Comparison of ENCODE assay signal across 4 worm cellular contexts in genomic region chrIV:6792380-6793309, ce11.
A peak's percentile ranks its signal among the peaks of the same experiment; 100 is the strongest.
TF ChIP-seq lines count a peak whose summit lies in the region.

No protein-coding gene starts in this region.

TF ChIP-seq in whole organism, L1 larva, 84 proteins besides CTCF, POLR2A, EP300 and RAD21 (continued from another document):
- TF ChIP-seq ceh-63 (GFP tag; optimal IDR thresholded peaks at IDR 0.05; lab: Kevin White, UChicago): no peak
- TF ChIP-seq fkh-10 (GFP tag; optimal IDR thresholded peaks at IDR 0.05; lab: Kevin White, UChicago): no peak
- TF ChIP-seq elt-2 (tag; optimal IDR thresholded peaks at IDR 0.05; lab: Kevin White, UChicago): peak; percentile 2
- peak; percentile 43 for TF ChIP-seq nhr-90 (tag; optimal IDR thresholded peaks at IDR 0.05; lab: Kevin White, UChicago; ENCODE audit: poor library complexity)
- no peak for TF ChIP-seq C16A3.4 (tag; optimal IDR thresholded peaks at IDR 0.05; lab: Kevin White, UChicago)
- TF ChIP-seq unc-62 (GFP tag; optimal IDR thresholded peaks at IDR 0.05; lab: Kevin White, UChicago): no peak
- TF ChIP-seq ets-5 (GFP tag; IDR thresholded peaks at IDR 0.05; lab: Robert Waterston, UW): no peak
- TF ChIP-seq nhr-20 (tag; optimal IDR thresholded peaks at IDR 0.05; lab: Kevin White, UChicago): peak; percentile 32
- no peak for TF ChIP-seq sox-4 (tag; optimal IDR thresholded peaks at IDR 0.05; lab: Kevin White, UChicago)
- TF ChIP-seq efl-3 (GFP tag; optimal IDR thresholded peaks at IDR 0.05; lab: Kevin White, UChicago): no peak
- no peak for TF ChIP-seq zip-4 (GFP tag; optimal IDR thresholded peaks at IDR 0.05; lab: Kevin White, UChicago)
- peak in 1 of 2 experiments; percentile 21 for TF ChIP-seq lin-35 (GFP tag; optimal IDR thresholded peaks at IDR 0.05; lab: Kevin White, UChicago)
- no peak for TF ChIP-seq unc-130 (tag; optimal IDR thresholded peaks at IDR 0.05; lab: Kevin White, UChicago)
- TF ChIP-seq zag-1 (tag; optimal IDR thresholded peaks at IDR 0.05; lab: Kevin White, UChicago): no peak
- no peak for TF ChIP-seq efl-1 (optimal IDR thresholded peaks at IDR 0.05; lab: Kevin White, UChicago)
- TF ChIP-seq efl-1 (GFP tag; optimal IDR thresholded peaks at IDR 0.05 in 1 of 2; lab: Kevin White, UChicago): no peak
- no peak for TF ChIP-seq ztf-4 (tag; optimal IDR thresholded peaks at IDR 0.05; lab: Kevin White, UChicago)
- TF ChIP-seq mdl-1 (tag; optimal IDR thresholded peaks at IDR 0.05; lab: Kevin White, UChicago): no peak
- no peak for TF ChIP-seq tbx-2 (tag; optimal IDR thresholded peaks at IDR 0.05; lab: Kevin White, UChicago)

TF ChIP-seq in whole organism, L2 larva, 48 proteins besides CTCF, POLR2A, EP300 and RAD21 (continued from another document):
- TF ChIP-seq nhr-11 (tag; optimal IDR thresholded peaks at IDR 0.05; lab: Kevin White, UChicago) (no peak), zag-1 (tag; optimal IDR thresholded peaks at IDR 0.05; lab: Kevin White, UChicago) (no peak), dmd-4 (tag; optimal IDR thresholded peaks at IDR 0.05; lab: Kevin White, UChicago) (no peak), nhr-12 (tag; optimal IDR thresholded peaks at IDR 0.05; lab: Kevin White, UChicago) (no peak), ceh-82 (tag; optimal IDR thresholded peaks at IDR 0.05; lab: Kevin White, UChicago) (no peak), mdl-1 (tag; optimal IDR thresholded peaks at IDR 0.05; lab: Kevin White, UChicago) (no peak), nhr-129 (tag; optimal IDR thresholded peaks at IDR 0.05; lab: Kevin White, UChicago) (no peak), peb-1 (tag; optimal IDR thresholded peaks at IDR 0.05; lab: Kevin White, UChicago) (no peak), lin-13 (GFP tag; optimal IDR thresholded peaks at IDR 0.05; lab: Kevin White, UChicago) (peak; percentile 18), crh-2 (tag; optimal IDR thresholded peaks at IDR 0.05; lab: Kevin White, UChicago) (peak; percentile 71), nhr-237 (tag; optimal IDR thresholded peaks at IDR 0.05; lab: Kevin White, UChicago) (no peak), nhr-21 (tag; optimal IDR thresholded peaks at IDR 0.05; lab: Kevin White, UChicago) (no peak)

TF ChIP-seq in whole organism, L4 larva, 104 proteins besides CTCF, POLR2A, EP300 and RAD21 (continued from another document and continues in another):
- TF ChIP-seq mes-2 (tag; optimal IDR thresholded peaks at IDR 0.05; lab: Kevin White, UChicago; ENCODE audit: poor library complexity, severe bottlenecking) (peak; percentile 29), fos-1 (tag; optimal IDR thresholded peaks at IDR 0.05; lab: Kevin White, UChicago) (no peak), zfp-2 (tag; optimal IDR thresholded peaks at IDR 0.05; lab: Kevin White, UChicago) (no peak), nhr-237 (tag; optimal IDR thresholded peaks at IDR 0.05; lab: Kevin White, UChicago) (no peak), ZK546.5 (tag; optimal IDR thresholded peaks at IDR 0.05; lab: Kevin White, UChicago) (no peak), ces-1 (GFP tag; optimal IDR thresholded peaks at IDR 0.05; lab: Kevin White, UChicago) (no peak), ceh-32 (tag; optimal IDR thresholded peaks at IDR 0.05; lab: Kevin White, UChicago; ENCODE audit: poor library complexity) (no peak), Y48G9A.11 (GFP tag; IDR thresholded peaks at IDR 0.05; lab: Robert Waterston, UW) (peak; percentile 66; the same call in 1 of the 2 replicates), dve-1 (tag; optimal IDR thresholded peaks at IDR 0.05; lab: Kevin White, UChicago; ENCODE audit: insufficient read depth) (peak; percentile 51), nhr-77 (tag; optimal IDR thresholded peaks at IDR 0.05; lab: Kevin White, UChicago) (no peak), saeg-2 (GFP tag; IDR thresholded peaks at IDR 0.05; lab: Robert Waterston, UW) (no peak), fkh-10 (GFP tag; optimal IDR thresholded peaks at IDR 0.05; lab: Kevin White, UChicago) (no peak), aha-1 (tag; lab: Kevin White, UChicago) (peak; percentile 73), nhr-111 (GFP tag; optimal IDR thresholded peaks at IDR 0.05; lab: Kevin White, UChicago) (no peak), F44E2.7 (GFP tag; IDR thresholded peaks at IDR 0.05; lab: Robert Waterston, UW) (0 out of 2 replicates have a peak, but pooled peaks have one; percentile 56), nhr-42 (GFP tag; IDR thresholded peaks at IDR 0.05; lab: Robert Waterston, UW) (no peak), attf-4 (tag; optimal IDR thresholded peaks at IDR 0.05; lab: Kevin White, UChicago) (peak; percentile 26), unc-62 (GFP tag; optimal IDR thresholded peaks at IDR 0.05 in 1 of 2; lab: Kevin White, UChicago) (no peak), unc-62 (tag; optimal IDR thresholded peaks at IDR 0.05; lab: Kevin White, UChicago) (no peak), nhr-11 (tag; optimal IDR thresholded peaks at IDR 0.05; lab: Kevin White, UChicago) (no peak), aly-2 (tag; optimal IDR thresholded peaks at IDR 0.05; lab: Kevin White, UChicago) (no peak), ceh-62 (tag; optimal IDR thresholded peaks at IDR 0.05; lab: Kevin White, UChicago) (no peak), snpc-4 (tag; optimal IDR thresholded peaks at IDR 0.05; lab: Kevin White, UChicago) (peak; percentile 56), nhr-48 (tag; optimal IDR thresholded peaks at IDR 0.05; lab: Kevin White, UChicago) (peak; percentile 36), Y105C5A.15 (GFP tag; IDR thresholded peaks at IDR 0.05; lab: Robert Waterston, UW) (no peak), gei-8 (GFP tag; optimal IDR thresholded peaks at IDR 0.05; lab: Kevin White, UChicago) (no peak), mep-1 (tag; optimal IDR thresholded peaks at IDR 0.05; lab: Kevin White, UChicago) (peak; percentile 35), unc-130 (GFP tag; optimal IDR thresholded peaks at IDR 0.05; lab: Kevin White, UChicago) (no peak), nhr-28 (tag; optimal IDR thresholded peaks at IDR 0.05; lab: Kevin White, UChicago) (no peak), madf-5 (GFP tag; IDR thresholded peaks at IDR 0.05; lab: Robert Waterston, UW) (no peak), nhr-76 (tag; optimal IDR thresholded peaks at IDR 0.05; lab: Kevin White, UChicago) (no peak), zag-1 (tag; optimal IDR thresholded peaks at IDR 0.05; lab: Kevin White, UChicago) (no peak), spr-1 (tag; optimal IDR thresholded peaks at IDR 0.05; lab: Kevin White, UChicago) (no peak), F37D6.2 (tag; optimal IDR thresholded peaks at IDR 0.05; lab: Kevin White, UChicago) (no peak), daf-8 (GFP tag; IDR thresholded peaks at IDR 0.05; lab: Robert Waterston, UW) (no peak), zip-11 (GFP tag; IDR thresholded peaks at IDR 0.05; lab: Robert Waterston, UW) (no peak), ctbp-1 (GFP tag; IDR thresholded peaks at IDR 0.05; lab: Robert Waterston, UW) (no peak), dmd-6 (GFP tag; IDR thresholded peaks at IDR 0.05; lab: Robert Waterston, UW) (0 out of 2 replicates have a peak, but pooled peaks have one; percentile 7), zfp-3 (GFP tag; conservative IDR thresholded peaks at IDR 0.05; lab: Robert Waterston, UW) (peak; percentile 63), ceh-82 (tag; optimal IDR thresholded peaks at IDR 0.05; lab: Kevin White, UChicago) (no peak), nhr-41 (GFP tag; IDR thresholded peaks at IDR 0.05; lab: Robert Waterston, UW) (no peak), hlh-11 (tag; optimal IDR thresholded peaks at IDR 0.05; lab: Kevin White, UChicago) (no peak), php-3 (GFP tag; IDR thresholded peaks at IDR 0.05; lab: Robert Waterston, UW) (no peak), cey-2 (tag; optimal IDR thresholded peaks at IDR 0.05; lab: Kevin White, UChicago; ENCODE audit: borderline replicate concordance, insufficient read depth) (no peak), T20F7.1 (GFP tag; optimal IDR thresholded peaks at IDR 0.05; lab: Kevin White, UChicago) (peak; percentile 54), lin-15B (tag; optimal IDR thresholded peaks at IDR 0.05; lab: Kevin White, UChicago) (no peak), Y5F2A.4 (GFP tag; optimal IDR thresholded peaks at IDR 0.05; lab: Kevin White, UChicago) (no peak), T26A8.4 (GFP tag; IDR thresholded peaks at IDR 0.05; lab: Robert Waterston, UW) (no peak; the same call in 1 of the 2 replicates), lim-7 (GFP tag; IDR thresholded peaks at IDR 0.05; lab: Robert Waterston, UW) (peak; percentile 10; the same call in 1 of the 2 replicates), pha-4 (GFP tag; IDR thresholded peaks at IDR 0.05; lab: Robert Waterston, UW) (peak; percentile 54; the same call in 1 of the 2 replicates), pha-4 (tag; optimal IDR thresholded peaks at IDR 0.05; lab: Kevin White, UChicago) (no peak), ztf-11 (tag; optimal IDR thresholded peaks at IDR 0.05; lab: Kevin White, UChicago) (no peak), mdl-1 (tag; optimal IDR thresholded peaks at IDR 0.05; lab: Kevin White, UChicago) (no peak)

TF ChIP-seq in whole organism, young adult, 124 proteins besides CTCF, POLR2A, EP300 and RAD21 (continued from another document and continues in another):
- TF ChIP-seq F57A8.1 (GFP tag; optimal IDR thresholded peaks at IDR 0.05; lab: Kevin White, UChicago) (no peak), nhr-27 (tag; optimal IDR thresholded peaks at IDR 0.05; lab: Kevin White, UChicago) (no peak), ztf-18 (tag; optimal IDR thresholded peaks at IDR 0.05; lab: Kevin White, UChicago) (no peak), nhr-179 (tag; optimal IDR thresholded peaks at IDR 0.05; lab: Kevin White, UChicago) (no peak), chd-7 (tag; optimal IDR thresholded peaks at IDR 0.05; lab: Kevin White, UChicago) (peak; percentile 60), nhr-80 (tag; optimal IDR thresholded peaks at IDR 0.05; lab: Kevin White, UChicago) (no peak), K12H6.12 (tag; optimal IDR thresholded peaks at IDR 0.05; lab: Kevin White, UChicago) (no peak), lsy-27 (tag; optimal IDR thresholded peaks at IDR 0.05; lab: Kevin White, UChicago; ENCODE audit: borderline replicate concordance, insufficient read depth) (no peak), lin-40 (tag; optimal IDR thresholded peaks at IDR 0.05; lab: Kevin White, UChicago) (peak; percentile 58), him-1 (tag; optimal IDR thresholded peaks at IDR 0.05; lab: Kevin White, UChicago) (no peak), F55B11.4 (tag; optimal IDR thresholded peaks at IDR 0.05; lab: Kevin White, UChicago; ENCODE audit: borderline replicate concordance, insufficient read depth) (no peak), hmg-20 (GFP tag; IDR thresholded peaks at IDR 0.05; lab: Robert Waterston, UW) (no peak), snpc-3.4 (tag; optimal IDR thresholded peaks at IDR 0.05; lab: Kevin White, UChicago) (peak; percentile 75), bed-2 (GFP tag; IDR thresholded peaks at IDR 0.05; lab: Robert Waterston, UW) (no peak), mel-28 (tag; optimal IDR thresholded peaks at IDR 0.05; lab: Kevin White, UChicago; ENCODE audit: borderline replicate concordance) (no peak), F39B2.1 (GFP tag; IDR thresholded peaks at IDR 0.05; lab: Robert Waterston, UW) (no peak), T26A5.8 (tag; optimal IDR thresholded peaks at IDR 0.05; lab: Kevin White, UChicago) (no peak), dpl-1 (GFP tag; optimal IDR thresholded peaks at IDR 0.05; lab: Kevin White, UChicago) (no peak), Y53G8AR.9 (GFP tag; conservative IDR thresholded peaks at IDR 0.05; lab: Robert Waterston, UW) (peak; percentile 62), B0035.1 (tag; optimal IDR thresholded peaks at IDR 0.05; lab: Kevin White, UChicago) (peak; percentile 44), aptf-3 (GFP tag; IDR thresholded peaks at IDR 0.05; lab: Robert Waterston, UW) (no peak), unc-62 (GFP tag; optimal IDR thresholded peaks at IDR 0.05; lab: Kevin White, UChicago) (no peak), F33H1.4 (GFP tag; IDR thresholded peaks at IDR 0.05; lab: Robert Waterston, UW) (no peak; the same call in 1 of the 2 replicates), ceh-27 (GFP tag; optimal IDR thresholded peaks at IDR 0.05; lab: Kevin White, UChicago) (no peak), ceh-91 (GFP tag; IDR thresholded peaks at IDR 0.05; lab: Robert Waterston, UW) (no peak), K11D2.4 (GFP tag; IDR thresholded peaks at IDR 0.05; lab: Robert Waterston, UW) (no peak), ceh-79 (tag; optimal IDR thresholded peaks at IDR 0.05; lab: Kevin White, UChicago) (peak; percentile 50), nhr-120 (GFP tag; IDR thresholded peaks at IDR 0.05; lab: Robert Waterston, UW) (no peak), attf-3 (GFP tag; conservative IDR thresholded peaks at IDR 0.05; lab: Robert Waterston, UW) (no peak), mcd-1 (GFP tag; IDR thresholded peaks at IDR 0.05; lab: Robert Waterston, UW) (peak; percentile 24; the same call in 1 of the 2 replicates), zfh-2 (GFP tag; conservative IDR thresholded peaks at IDR 0.05; lab: Robert Waterston, UW) (peak; percentile 85; the same call in 1 of the 2 replicates), attf-5 (GFP tag; optimal IDR thresholded peaks at IDR 0.05; lab: Kevin White, UChicago) (no peak), ccch-3 (GFP tag; optimal IDR thresholded peaks at IDR 0.05; lab: Kevin White, UChicago) (no peak), F49E8.2 (tag; optimal IDR thresholded peaks at IDR 0.05; lab: Kevin White, UChicago; ENCODE audit: insufficient read depth) (peak; percentile 76), sdz-38 (tag; optimal IDR thresholded peaks at IDR 0.05; lab: Kevin White, UChicago) (no peak), C06A6.2 (GFP tag; conservative IDR thresholded peaks at IDR 0.05; lab: Robert Waterston, UW) (no peak), nfya-2 (GFP tag; IDR thresholded peaks at IDR 0.05; lab: Robert Waterston, UW) (no peak), B0019.2 (GFP tag; conservative IDR thresholded peaks at IDR 0.05; lab: Robert Waterston, UW) (no peak), snpc-1.3 (tag; optimal IDR thresholded peaks at IDR 0.05; lab: Kevin White, UChicago; ENCODE audit: insufficient read depth) (no peak), cebp-1 (GFP tag; IDR thresholded peaks at IDR 0.05; lab: Robert Waterston, UW) (no peak), cebp-1 (tag; optimal IDR thresholded peaks at IDR 0.05; lab: Kevin White, UChicago) (peak; percentile 5), B0336.3 (GFP tag; IDR thresholded peaks at IDR 0.05; lab: Robert Waterston, UW) (0 out of 2 replicates have a peak, but pooled peaks have one; percentile 12), ztf-6 (GFP tag; IDR thresholded peaks at IDR 0.05; lab: Robert Waterston, UW) (no peak), dox-1 (GFP tag; IDR thresholded peaks at IDR 0.05; lab: Robert Waterston, UW) (0 out of 2 replicates have a peak, but pooled peaks have one; percentile 30), madf-6 (GFP tag; IDR thresholded peaks at IDR 0.05; lab: Robert Waterston, UW) (peak; percentile 45), atf-7 (tag; optimal IDR thresholded peaks at IDR 0.05; lab: Kevin White, UChicago) (peak; percentile 54), athp-1 (tag; optimal IDR thresholded peaks at IDR 0.05; lab: Kevin White, UChicago) (no peak), die-1 (tag; optimal IDR thresholded peaks at IDR 0.05; lab: Kevin White, UChicago) (no peak), lin-35 (GFP tag; optimal IDR thresholded peaks at IDR 0.05; lab: Kevin White, UChicago) (peak in 1 of 3 experiments; percentile 42), Y53F4B.3 (GFP tag; IDR thresholded peaks at IDR 0.05; lab: Robert Waterston, UW) (no peak), egrh-3 (GFP tag; IDR thresholded peaks at IDR 0.05; lab: Robert Waterston, UW) (no peak), snpc-4 (GFP tag; optimal IDR thresholded peaks at IDR 0.05; lab: Kevin White, UChicago) (peak; percentile 84), snpc-4 (tag; optimal IDR thresholded peaks at IDR 0.05; lab: Kevin White, UChicago) (peak; percentile 88 to 96 (median 94)), Y79H2A.3 (GFP tag; conservative IDR thresholded peaks at IDR 0.05; lab: Robert Waterston, UW) (no peak), madf-10 (tag; optimal IDR thresholded peaks at IDR 0.05; lab: Kevin White, UChicago) (no peak), F57C9.4 (tag; optimal IDR thresholded peaks at IDR 0.05; lab: Kevin White, UChicago) (no peak), mes-4 (tag; optimal IDR thresholded peaks at IDR 0.05; lab: Kevin White, UChicago) (no peak), akir-1 (GFP tag; optimal IDR thresholded peaks at IDR 0.05; lab: Kevin White, UChicago) (no peak), somi-1 (GFP tag; optimal IDR thresholded peaks at IDR 0.05; lab: Kevin White, UChicago) (no peak), T07F8.4 (tag; optimal IDR thresholded peaks at IDR 0.05; lab: Kevin White, UChicago) (no peak), egl-44 (GFP tag; IDR thresholded peaks at IDR 0.05; lab: Robert Waterston, UW) (no peak), ztf-26 (tag; optimal IDR thresholded peaks at IDR 0.05; lab: Kevin White, UChicago) (peak; percentile 34)
